Worm (Caenorhabditis elegans): ENCODE results near the gene ctr-9.
A peak's percentile ranks its signal among the peaks of the same experiment; 100 is the strongest.

ce11 chrIII:9455980-9456658, 35.1 kb upstream of the ctr-9 start, which contains the start of the genes rheb-1 and spk-1:
- TF ChIP-seq mdl-1 (tag; optimal IDR thresholded peaks at IDR 0.05) (peak; percentile 7), ztf-11 (tag; optimal IDR thresholded peaks at IDR 0.05) (no peak), jun-1 (tag; optimal IDR thresholded peaks at IDR 0.05) (peak; percentile 90), unc-62 (GFP tag; optimal IDR thresholded peaks at IDR 0.05) (peak; percentile 24), fkh-10 (GFP tag; optimal IDR thresholded peaks at IDR 0.05) (peak; percentile 47), ama-1 (optimal IDR thresholded peaks at IDR 0.05) (peak; percentile 65), ZK546.5 (tag; optimal IDR thresholded peaks at IDR 0.05) (peak; percentile 90)

All from whole organism, L3 larva.